Fruit fly (Drosophila melanogaster): ENCODE data around the gene Ssu72.

Gene Ssu72

dm6 chrX:19690050-19690449 lies 25.7 kb downstream of the Ssu72 start:
- no peak for TF ChIP-seq cnc (optimal IDR thresholded peaks at IDR 0.05)

DNA sequence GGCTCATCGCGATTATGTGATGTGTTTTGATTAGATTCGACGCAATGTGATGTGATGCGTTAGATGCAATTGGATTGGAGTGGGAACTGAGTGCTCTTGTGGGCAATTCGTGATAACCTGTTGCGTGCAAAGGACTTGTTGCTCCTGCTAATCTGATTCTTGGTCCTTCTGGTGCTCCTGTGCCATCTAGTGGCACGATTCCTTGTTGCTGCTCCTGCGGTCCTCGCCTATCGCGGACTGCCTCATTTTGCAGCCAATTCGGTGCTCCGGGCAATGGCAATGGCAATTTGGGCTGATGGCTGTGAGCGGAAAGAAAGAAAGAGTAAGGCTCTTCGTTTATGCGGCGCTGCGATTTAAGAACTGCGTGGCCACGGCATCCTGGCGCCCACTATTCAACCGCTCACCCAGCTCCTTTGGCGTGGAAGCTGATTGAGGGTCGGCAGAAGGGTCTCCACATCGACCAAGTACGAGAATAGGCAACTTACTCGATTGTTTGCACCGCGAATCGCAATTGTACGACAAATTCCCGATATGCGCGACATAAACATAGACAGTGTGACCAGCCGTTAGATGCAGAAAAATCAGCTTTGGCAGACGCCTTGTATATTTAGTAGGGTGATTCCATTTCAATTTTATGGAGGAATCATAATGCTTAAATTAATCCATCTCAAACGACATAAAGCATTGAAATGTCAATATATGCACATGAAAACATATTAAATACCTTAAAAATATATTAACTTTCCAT lies 28.8 kb downstream of the Ssu72 start, which contains the start of gene Mer:
Mer (minus strand) TSS at position 550 of the 748 bp plus-strand sequence.
- TF ChIP-seq CG11617 (GFP tag; optimal IDR thresholded peaks at IDR 0.05), result peak; percentile 88
- peak; percentile 86 for TF ChIP-seq bab1 (GFP tag; optimal IDR thresholded peaks at IDR 0.05)
- TF ChIP-seq CG5204 (GFP tag; optimal IDR thresholded peaks at IDR 0.05), result peak; percentile 61
- TF ChIP-seq CG33017 (tag; optimal IDR thresholded peaks at IDR 0.05), result peak; percentile 75
- TF ChIP-seq CG7045 (GFP tag; optimal IDR thresholded peaks at IDR 0.05), result peak; percentile 73
- TF ChIP-seq kay (GFP tag; ENCODE audit: borderline replicate concordance), result no peak
- TF ChIP-seq ovo (GFP tag; optimal IDR thresholded peaks at IDR 0.05), result peak; percentile 53
- TF ChIP-seq Mnt (GFP tag; optimal IDR thresholded peaks at IDR 0.05), result peak; percentile 81
- TF ChIP-seq toe (GFP tag; optimal IDR thresholded peaks at IDR 0.05), result peak; percentile 57
- peak; percentile 59 for TF ChIP-seq CG1620 (GFP tag; optimal IDR thresholded peaks at IDR 0.05)
- TF ChIP-seq CG7101 (tag; optimal IDR thresholded peaks at IDR 0.05), result peak; percentile 87
- TF ChIP-seq CG12768 (GFP tag; optimal IDR thresholded peaks at IDR 0.05), result peak; percentile 79
- TF ChIP-seq tj (GFP tag; optimal IDR thresholded peaks at IDR 0.05), result peak; percentile 64
- TF ChIP-seq Crg-1 (GFP tag; optimal IDR thresholded peaks at IDR 0.05), result peak; percentile 73
- TF ChIP-seq Clk (GFP tag; optimal IDR thresholded peaks at IDR 0.05), result peak; percentile 38
- TF ChIP-seq cnc (optimal IDR thresholded peaks at IDR 0.05), result no peak
- TF ChIP-seq cic (GFP tag; optimal IDR thresholded peaks at IDR 0.05), result peak; percentile 10
- TF ChIP-seq Hr96 (GFP tag; optimal IDR thresholded peaks at IDR 0.05), result peak; percentile 87
- peak; percentile 63 for TF ChIP-seq pad (GFP tag; optimal IDR thresholded peaks at IDR 0.05)
- peak; percentile 76 for TF ChIP-seq CG14711 (tag; optimal IDR thresholded peaks at IDR 0.05)

DNA sequence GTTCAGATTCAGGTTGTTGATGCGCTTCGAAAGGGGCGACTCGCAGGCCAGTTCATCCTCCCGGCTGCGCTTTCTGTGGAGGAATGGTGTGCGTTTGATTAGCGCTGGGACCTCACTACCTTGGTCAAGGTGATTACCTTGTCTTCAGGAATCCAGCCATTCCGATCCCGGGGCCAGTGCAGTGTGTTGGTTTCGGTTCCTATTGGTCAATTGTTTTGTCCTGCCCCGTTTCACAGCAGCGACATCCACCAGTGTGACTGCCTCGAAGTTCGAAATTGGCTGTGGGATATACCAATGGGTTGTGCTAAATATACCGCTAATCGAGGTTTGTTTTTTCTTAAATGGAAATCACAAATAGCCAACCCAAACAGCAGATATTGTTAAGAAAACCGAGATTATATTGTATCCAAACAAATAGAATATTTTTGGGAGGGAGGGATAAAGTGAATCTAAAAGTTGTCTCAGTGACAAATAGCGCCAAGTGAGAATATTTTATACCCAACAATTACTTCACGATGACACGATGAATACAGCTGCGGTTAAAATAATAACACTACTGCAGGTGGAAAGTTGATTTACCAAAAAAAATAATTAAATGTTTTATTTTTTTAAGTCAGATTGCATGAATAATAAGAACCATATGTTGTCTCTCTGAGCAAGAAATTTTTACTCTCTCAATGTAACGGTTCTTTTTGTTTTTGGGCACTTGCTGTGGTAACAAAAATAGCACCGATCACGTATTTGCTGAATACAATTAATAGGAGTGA lies 30.6 kb downstream of the Ssu72 start, which contains the start of gene CG14229:
CG14229 (minus strand) TSS at position 459 of the 767 bp plus-strand sequence.
- peak; percentile 45 for TF ChIP-seq CG14711 (tag; optimal IDR thresholded peaks at IDR 0.05)
- no peak for TF ChIP-seq CG1620 (GFP tag; optimal IDR thresholded peaks at IDR 0.05)
- no peak for TF ChIP-seq bab1 (GFP tag; optimal IDR thresholded peaks at IDR 0.05)
- TF ChIP-seq CG11617 (GFP tag; optimal IDR thresholded peaks at IDR 0.05), result peak; percentile 9
- TF ChIP-seq tj (GFP tag; optimal IDR thresholded peaks at IDR 0.05), result no peak
- no peak for TF ChIP-seq cic (GFP tag; optimal IDR thresholded peaks at IDR 0.05)
- TF ChIP-seq Hr96 (GFP tag; optimal IDR thresholded peaks at IDR 0.05), result no peak

DNA sequence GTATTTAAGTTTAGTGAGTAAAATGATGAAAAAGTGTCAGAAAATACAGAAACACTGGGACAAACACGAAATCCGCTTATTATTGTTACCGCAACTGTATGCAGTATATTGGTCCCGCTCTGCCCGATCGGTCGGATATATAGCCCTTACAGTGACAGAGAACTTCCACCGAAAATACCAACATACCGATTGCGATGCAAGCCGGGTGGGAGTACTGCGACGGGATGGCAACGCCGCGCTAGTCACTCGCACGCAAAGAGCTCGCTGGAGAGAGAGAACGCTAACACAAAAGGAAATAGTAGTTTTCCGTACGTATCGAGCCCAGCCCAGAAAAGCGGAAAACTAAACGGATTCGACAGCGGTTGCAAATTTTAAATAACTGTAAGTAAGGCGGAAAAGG lies 32.5 kb downstream of the Ssu72 start, which contains the start of gene Cdc42:
Cdc42 (plus strand) TSS at position 247 of the 400 bp plus-strand sequence.
- TF ChIP-seq CG14711 (tag; optimal IDR thresholded peaks at IDR 0.05), result peak; percentile 1
- TF ChIP-seq CG12768 (GFP tag; optimal IDR thresholded peaks at IDR 0.05), result no peak
- peak; percentile 7 for TF ChIP-seq CG1620 (GFP tag; optimal IDR thresholded peaks at IDR 0.05)
- TF ChIP-seq CG7101 (tag; optimal IDR thresholded peaks at IDR 0.05), result peak; percentile 15

DNA sequence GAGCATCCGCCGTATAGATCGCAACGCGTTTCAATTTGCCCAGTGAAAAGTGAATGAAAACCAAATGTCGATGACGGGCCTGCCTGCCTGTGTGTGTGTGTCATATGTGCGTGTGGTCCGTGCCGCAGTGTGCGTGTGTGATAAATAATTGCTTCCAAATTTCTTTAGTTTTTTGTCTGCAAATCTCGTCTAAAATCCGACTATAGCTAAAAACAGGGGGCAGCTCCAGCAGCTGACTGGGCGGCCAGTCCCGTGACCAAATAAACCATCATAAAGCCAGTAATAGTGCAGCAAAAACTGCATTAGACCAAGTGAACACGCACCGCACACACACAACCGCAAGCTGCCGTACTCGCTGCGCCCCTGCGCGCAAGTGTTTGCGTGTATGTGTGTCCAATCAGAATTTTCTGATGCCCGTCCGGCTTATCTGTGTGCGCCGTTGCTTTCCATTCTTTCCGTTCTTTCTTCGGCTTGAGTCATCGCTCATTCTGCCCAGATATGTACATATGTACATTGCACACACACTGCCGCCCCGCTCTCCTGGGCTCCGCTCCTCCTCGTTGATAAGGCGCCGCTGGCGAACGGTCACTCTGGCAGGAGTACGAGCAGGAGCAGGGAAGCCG lies 33.0 kb downstream of the Ssu72 start:
- no peak for TF ChIP-seq toe (GFP tag; optimal IDR thresholded peaks at IDR 0.05)
- peak; percentile 27 for TF ChIP-seq CG7101 (tag; optimal IDR thresholded peaks at IDR 0.05)
- no peak for TF ChIP-seq CG7045 (GFP tag; optimal IDR thresholded peaks at IDR 0.05)
- TF ChIP-seq kay (GFP tag; ENCODE audit: borderline replicate concordance), result no peak
- TF ChIP-seq cic (GFP tag; optimal IDR thresholded peaks at IDR 0.05), result no peak
- TF ChIP-seq CG14711 (tag; optimal IDR thresholded peaks at IDR 0.05), result no peak
- peak; percentile 53 for TF ChIP-seq pad (GFP tag; optimal IDR thresholded peaks at IDR 0.05)
- TF ChIP-seq bab1 (GFP tag; optimal IDR thresholded peaks at IDR 0.05), result no peak
- TF ChIP-seq Mnt (GFP tag; optimal IDR thresholded peaks at IDR 0.05), result no peak
- TF ChIP-seq CG1620 (GFP tag; optimal IDR thresholded peaks at IDR 0.05), result peak; percentile 18
- peak; percentile 66 for TF ChIP-seq ovo (GFP tag; optimal IDR thresholded peaks at IDR 0.05)
- TF ChIP-seq tj (GFP tag; optimal IDR thresholded peaks at IDR 0.05), result no peak
- TF ChIP-seq Clk (GFP tag; optimal IDR thresholded peaks at IDR 0.05), result no peak
- no peak for TF ChIP-seq Crg-1 (GFP tag; optimal IDR thresholded peaks at IDR 0.05)
- TF ChIP-seq CG12768 (GFP tag; optimal IDR thresholded peaks at IDR 0.05), result no peak
- TF ChIP-seq CG11617 (GFP tag; optimal IDR thresholded peaks at IDR 0.05), result no peak
- TF ChIP-seq cnc (optimal IDR thresholded peaks at IDR 0.05), result no peak
- TF ChIP-seq Hr96 (GFP tag; optimal IDR thresholded peaks at IDR 0.05), result no peak
- TF ChIP-seq CG33017 (tag; optimal IDR thresholded peaks at IDR 0.05), result no peak
- TF ChIP-seq CG5204 (GFP tag; optimal IDR thresholded peaks at IDR 0.05), result no peak

DNA sequence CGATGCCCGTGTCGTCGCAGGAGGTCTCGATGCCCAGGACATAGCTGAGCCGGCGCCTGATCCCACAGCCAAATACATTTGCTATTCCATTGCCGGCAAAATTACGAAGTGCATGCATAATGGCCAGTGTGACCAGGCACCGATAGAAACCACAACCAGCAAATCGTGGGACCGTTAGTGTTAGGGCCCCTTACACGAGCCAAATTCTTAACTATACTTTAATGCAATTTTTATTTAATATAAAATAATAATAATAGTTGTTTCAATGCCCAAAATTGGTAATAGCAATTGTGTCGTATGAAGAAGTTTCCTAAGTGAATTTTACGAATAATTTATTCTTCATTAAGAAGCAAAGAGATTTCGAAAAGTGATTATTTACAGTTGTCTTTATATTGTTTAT lies 37.2 kb downstream of the Ssu72 start, which contains the start of gene Tcs4:
Tcs4 (minus strand) TSS at position 145 of the 400 bp plus-strand sequence.
- TF ChIP-seq CG1620 (GFP tag; optimal IDR thresholded peaks at IDR 0.05), result no peak
- TF ChIP-seq bab1 (GFP tag; optimal IDR thresholded peaks at IDR 0.05), result peak; percentile 71
- peak; percentile 29 for TF ChIP-seq Mnt (GFP tag; optimal IDR thresholded peaks at IDR 0.05)
- peak; percentile 23 for TF ChIP-seq CG11617 (GFP tag; optimal IDR thresholded peaks at IDR 0.05)

Measured in whole organism, adult.